Fruit fly (Drosophila melanogaster): ENCODE data around the gene HIP.

HIP gene

DNA sequence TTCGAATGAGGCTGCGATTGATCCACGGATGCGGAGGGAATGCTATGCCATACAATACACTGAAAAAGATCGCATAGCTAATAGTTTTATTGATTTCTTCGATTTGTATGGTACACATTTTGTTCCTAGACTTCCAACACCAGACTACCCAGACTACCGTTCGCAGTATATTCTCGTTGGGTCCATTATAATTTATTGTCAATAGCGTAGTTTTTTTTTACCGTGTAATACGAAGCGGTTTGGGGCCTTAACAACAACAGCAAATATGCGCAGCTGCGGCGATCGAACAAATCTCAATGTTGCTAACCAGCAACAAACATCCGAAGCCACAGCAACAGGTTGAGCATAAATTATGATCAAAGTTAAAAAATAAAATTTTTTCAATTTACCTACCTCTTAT, 39.7 kb downstream of the HIP start (continued):
- TF ChIP-seq CG12659 (GFP tag; optimal IDR thresholded peaks at IDR 0.05) = peak; percentile 84
- TF ChIP-seq CG8359 (GFP tag; optimal IDR thresholded peaks at IDR 0.05; ENCODE audit: borderline replicate concordance) = peak; percentile 54
- TF ChIP-seq CG10321 (GFP tag; IDR thresholded peaks at IDR 0.05) = peak; percentile 17; the same call in 1 of the 2 replicates
- peak; percentile 95 for TF ChIP-seq Med (GFP tag)
- TF ChIP-seq CG30403 (GFP tag; optimal IDR thresholded peaks at IDR 0.05) = peak; percentile 79
- TF ChIP-seq her (GFP tag; optimal IDR thresholded peaks at IDR 0.05) = peak; percentile 80
- TF ChIP-seq Six4 (GFP tag; optimal IDR thresholded peaks at IDR 0.05) = peak; percentile 61
- TF ChIP-seq ERR (GFP tag; optimal IDR thresholded peaks at IDR 0.05) = peak; percentile 21
- peak; percentile 71 for TF ChIP-seq CG12744 (GFP tag; optimal IDR thresholded peaks at IDR 0.05)
- peak; percentile 65 for TF ChIP-seq CG12155 (GFP tag; optimal IDR thresholded peaks at IDR 0.05)
- TF ChIP-seq h (optimal IDR thresholded peaks at IDR 0.05) = no peak
- peak; percentile 88 for TF ChIP-seq CG15269 (tag; optimal IDR thresholded peaks at IDR 0.05)
- peak; percentile 77 for TF ChIP-seq Atf6 (GFP tag; IDR thresholded peaks at IDR 0.05)
- peak; percentile 78 for TF ChIP-seq az2 (GFP tag; optimal IDR thresholded peaks at IDR 0.05)
- peak; percentile 85 for TF ChIP-seq CG12071 (GFP tag; optimal IDR thresholded peaks at IDR 0.05)
- peak; percentile 77 for TF ChIP-seq ara (GFP tag; IDR thresholded peaks at IDR 0.05)
- peak; percentile 64 for TF ChIP-seq btn (GFP tag; optimal IDR thresholded peaks at IDR 0.05)
- TF ChIP-seq ATbp (GFP tag; optimal IDR thresholded peaks at IDR 0.05) = peak; percentile 77
- TF ChIP-seq Jarid2 (GFP tag; optimal IDR thresholded peaks at IDR 0.05) = peak; percentile 44
- TF ChIP-seq CG4854 (GFP tag; optimal IDR thresholded peaks at IDR 0.05) = peak; percentile 58
- peak; percentile 36; the same call in 1 of the 2 replicates for TF ChIP-seq Taf1 (GFP tag; IDR thresholded peaks at IDR 0.05)
- TF ChIP-seq klu (GFP tag; IDR thresholded peaks at IDR 0.05) = peak; percentile 49; the same call in 1 of the 2 replicates
- 0 out of 2 replicates have a peak, but pooled peaks have one; percentile 35 for TF ChIP-seq CG16779 (GFP tag; IDR thresholded peaks at IDR 0.05)
- TF ChIP-seq cato (GFP tag; optimal IDR thresholded peaks at IDR 0.05; ENCODE audit: borderline replicate concordance) = peak; percentile 14
- peak; percentile 79 for TF ChIP-seq NfI (GFP tag; optimal IDR thresholded peaks at IDR 0.05)
- TF ChIP-seq Doc2 (GFP tag; IDR thresholded peaks at IDR 0.05) = no peak
- peak; percentile 57 for TF ChIP-seq mirr (GFP tag; optimal IDR thresholded peaks at IDR 0.05)
- peak; percentile 74 for TF ChIP-seq CG8944 (GFP tag; optimal IDR thresholded peaks at IDR 0.05)
- TF ChIP-seq Chrac-16 (GFP tag; optimal IDR thresholded peaks at IDR 0.05) = peak; percentile 77
- peak; percentile 69 for TF ChIP-seq CG11247 (GFP tag; IDR thresholded peaks at IDR 0.05)
- peak; percentile 76 for TF ChIP-seq CG18619 (GFP tag; optimal IDR thresholded peaks at IDR 0.05)
- TF ChIP-seq CG7556 (GFP tag; optimal IDR thresholded peaks at IDR 0.05) = peak; percentile 71
- peak; percentile 83 for TF ChIP-seq dysf (GFP tag; IDR thresholded peaks at IDR 0.05)
- no peak for TF ChIP-seq Dref (GFP tag; IDR thresholded peaks at IDR 0.05)
- TF ChIP-seq trh (GFP tag; optimal IDR thresholded peaks at IDR 0.05) = peak; percentile 28
- TF ChIP-seq wdn (GFP tag; IDR thresholded peaks at IDR 0.05) = peak; percentile 39; the same call in 1 of the 2 replicates
- peak; percentile 0 for TF ChIP-seq crc (GFP tag; optimal IDR thresholded peaks at IDR 0.05)
- peak; percentile 63 for TF ChIP-seq CG18476 (GFP tag; optimal IDR thresholded peaks at IDR 0.05)
- TF ChIP-seq CG16813 (GFP tag; IDR thresholded peaks at IDR 0.05; ENCODE audit: partially characterized antibody) = no peak
- TF ChIP-seq Bgb (GFP tag; IDR thresholded peaks at IDR 0.05; ENCODE audit: partially characterized antibody) = no peak
- peak; percentile 67 for TF ChIP-seq Hmr (GFP tag; optimal IDR thresholded peaks at IDR 0.05)
- peak; percentile 86 for TF ChIP-seq CoRest (tag; optimal IDR thresholded peaks at IDR 0.05)
- TF ChIP-seq CG3407 (GFP tag; optimal IDR thresholded peaks at IDR 0.05) = peak; percentile 69
- TF ChIP-seq Dip3 (GFP tag; optimal IDR thresholded peaks at IDR 0.05) = peak; percentile 74
- peak; percentile 72 for TF ChIP-seq CHES-1-like (GFP tag; optimal IDR thresholded peaks at IDR 0.05)
- peak; percentile 62 for TF ChIP-seq run (tag; optimal IDR thresholded peaks at IDR 0.05)
- TF ChIP-seq crp (GFP tag; optimal IDR thresholded peaks at IDR 0.05) = peak in 1 of 2 experiments; percentile 28
- TF ChIP-seq NK7.1 (GFP tag; optimal IDR thresholded peaks at IDR 0.05) = peak; percentile 48
- peak; percentile 76 for TF ChIP-seq CG10543 (GFP tag; optimal IDR thresholded peaks at IDR 0.05)
- TF ChIP-seq lov (optimal IDR thresholded peaks at IDR 0.05) = no peak
- TF ChIP-seq lov (GFP tag; IDR thresholded peaks at IDR 0.05) = peak; percentile 70; the same call in 2 of the 3 replicates
